Worm (Caenorhabditis elegans): ENCODE measurements around the gene M18.3.
A peak's percentile ranks its signal among the peaks of the same experiment; 100 is the strongest.

Gene M18.3

ce11 chrIV:12088898-12089297 lies 16.8 kb upstream of the M18.3 start (continued):
- TF ChIP-seq B0336.3 (GFP tag; IDR thresholded peaks at IDR 0.05), result 0 out of 2 replicates have a peak, but pooled peaks have one; percentile 39
- TF ChIP-seq F33H1.4 (GFP tag; IDR thresholded peaks at IDR 0.05), result no peak
- 0 out of 2 replicates have a peak, but pooled peaks have one; percentile 10 for TF ChIP-seq Y56A3A.18 (GFP tag; IDR thresholded peaks at IDR 0.05)
- TF ChIP-seq unc-130 (GFP tag; optimal IDR thresholded peaks at IDR 0.05), result no peak
- no peak for TF ChIP-seq ets-4 (GFP tag; optimal IDR thresholded peaks at IDR 0.05)
- TF ChIP-seq snpc-3.4 (tag; optimal IDR thresholded peaks at IDR 0.05), result no peak
- TF ChIP-seq let-526 (GFP tag; IDR thresholded peaks at IDR 0.05), result no peak
- no peak for TF ChIP-seq zfh-2 (GFP tag; conservative IDR thresholded peaks at IDR 0.05)

ce11 chrIV:12089551-12089950 lies 16.1 kb upstream of the M18.3 start, which contains the start of gene F11A10.6:
Gene F11A10.6, minus strand, starts transcription at chrIV:12089651.
- TF ChIP-seq snpc-1.1 (tag; optimal IDR thresholded peaks at IDR 0.05; ENCODE audit: insufficient read depth) (no peak), akir-1 (GFP tag; optimal IDR thresholded peaks at IDR 0.05) (no peak), Y95B8A.8 (GFP tag; IDR thresholded peaks at IDR 0.05) (no peak), B0336.3 (GFP tag; IDR thresholded peaks at IDR 0.05) (no peak), xnd-1 (tag; optimal IDR thresholded peaks at IDR 0.05) (no peak), fkh-3 (tag; optimal IDR thresholded peaks at IDR 0.05) (no peak), athp-1 (tag; optimal IDR thresholded peaks at IDR 0.05) (no peak), dox-1 (GFP tag; IDR thresholded peaks at IDR 0.05) (no peak), snpc-4 (GFP tag; optimal IDR thresholded peaks at IDR 0.05) (no peak), snpc-4 (tag; optimal IDR thresholded peaks at IDR 0.05) (no peak), lin-26 (GFP tag; IDR thresholded peaks at IDR 0.05) (no peak), ceh-100 (GFP tag; IDR thresholded peaks at IDR 0.05) (no peak), repo-1 (tag; optimal IDR thresholded peaks at IDR 0.05) (no peak), rpc-1 (optimal IDR thresholded peaks at IDR 0.05) (no peak), rpc-1 (tag; optimal IDR thresholded peaks at IDR 0.05) (no peak), atf-7 (tag; optimal IDR thresholded peaks at IDR 0.05) (no peak), nhr-120 (GFP tag; IDR thresholded peaks at IDR 0.05) (no peak)

- TF ChIP-seq F57C9.4 (tag; optimal IDR thresholded peaks at IDR 0.05) (no peak), ccch-3 (GFP tag; optimal IDR thresholded peaks at IDR 0.05) (no peak), F57A8.1 (GFP tag; optimal IDR thresholded peaks at IDR 0.05) (no peak)
Measured at ce11 chrIV:12092113-12092512, 13.5 kb upstream of the M18.3 start, which contains the start of gene mig-32. Gene mig-32, minus strand, starts transcription at chrIV:12092213.

- TF ChIP-seq F23B12.7 (tag; optimal IDR thresholded peaks at IDR 0.05; ENCODE audit: insufficient read depth) (no peak), dpff-1 (tag; optimal IDR thresholded peaks at IDR 0.05) (no peak), lsl-1 (GFP tag; optimal IDR thresholded peaks at IDR 0.05) (peak; percentile 70)
Measured at ce11 chrIV:12093384-12093783, 12.3 kb upstream of the M18.3 start, which contains the start of gene cpsf-4. Gene cpsf-4, minus strand, starts transcription at chrIV:12093445.

- TF ChIP-seq F23B12.7 (tag; optimal IDR thresholded peaks at IDR 0.05; ENCODE audit: insufficient read depth) (no peak), madf-10 (tag; optimal IDR thresholded peaks at IDR 0.05) (no peak), madf-8 (GFP tag; conservative IDR thresholded peaks at IDR 0.05) (no peak), F22D6.2 (tag; optimal IDR thresholded peaks at IDR 0.05) (no peak), snpc-1.1 (tag; optimal IDR thresholded peaks at IDR 0.05; ENCODE audit: insufficient read depth) (no peak), dpff-1 (tag; optimal IDR thresholded peaks at IDR 0.05) (no peak), lin-35 (GFP tag; optimal IDR thresholded peaks at IDR 0.05) (no peak), rpc-1 (optimal IDR thresholded peaks at IDR 0.05) (no peak), rpc-1 (tag; optimal IDR thresholded peaks at IDR 0.05) (no peak), efl-1 (GFP tag; optimal IDR thresholded peaks at IDR 0.05) (no peak), C17E4.6 (GFP tag; IDR thresholded peaks at IDR 0.05) (no peak), attf-5 (GFP tag; optimal IDR thresholded peaks at IDR 0.05) (no peak), ztf-18 (tag; optimal IDR thresholded peaks at IDR 0.05) (no peak), ztf-26 (tag; optimal IDR thresholded peaks at IDR 0.05) (no peak), nhr-80 (tag; optimal IDR thresholded peaks at IDR 0.05) (no peak), F33H1.4 (GFP tag; IDR thresholded peaks at IDR 0.05) (no peak)
Measured at ce11 chrIV:12093819-12094218, 11.8 kb upstream of the M18.3 start, which contains the start of gene F11A10.5. Gene F11A10.5, plus strand, starts transcription at chrIV:12094119.
